Worm (Caenorhabditis elegans): Measurements from ENCODE around the gene K01A2.4.

Gene K01A2.4

ce11 chrII:323048-323776 is 16.0 kb downstream of the K01A2.4 start, which contains the start of gene K01A2.10:
Gene K01A2.10 (minus strand): TSS chrII:323098.
- TF ChIP-seq lsy-2 (tag; optimal IDR thresholded peaks at IDR 0.05) (peak in 1 of 2 experiments; percentile 59), nhr-129 (tag; optimal IDR thresholded peaks at IDR 0.05) (peak; percentile 88), mdl-1 (tag; optimal IDR thresholded peaks at IDR 0.05) (no peak), elt-3 (tag; optimal IDR thresholded peaks at IDR 0.05) (no peak), crh-2 (tag; optimal IDR thresholded peaks at IDR 0.05) (peak; percentile 46), nhr-77 (tag; optimal IDR thresholded peaks at IDR 0.05) (no peak), nhr-23 (tag; optimal IDR thresholded peaks at IDR 0.05) (no peak), ceh-16 (tag; optimal IDR thresholded peaks at IDR 0.05) (no peak), alr-1 (tag; optimal IDR thresholded peaks at IDR 0.05) (no peak), Y55F3AM.14 (GFP tag; optimal IDR thresholded peaks at IDR 0.05) (no peak), nhr-10 (tag; optimal IDR thresholded peaks at IDR 0.05) (no peak), nhr-12 (tag; optimal IDR thresholded peaks at IDR 0.05) (no peak), nhr-21 (tag; optimal IDR thresholded peaks at IDR 0.05) (no peak), lin-11 (tag; optimal IDR thresholded peaks at IDR 0.05) (peak; percentile 29), nhr-25 (tag; optimal IDR thresholded peaks at IDR 0.05) (peak; percentile 26), elt-1 (tag; optimal IDR thresholded peaks at IDR 0.05) (no peak), nhr-11 (tag; optimal IDR thresholded peaks at IDR 0.05) (no peak), unc-55 (GFP tag; optimal IDR thresholded peaks at IDR 0.05) (peak; percentile 94), mbf-1 (tag; optimal IDR thresholded peaks at IDR 0.05) (no peak), peb-1 (tag; optimal IDR thresholded peaks at IDR 0.05) (no peak), ztf-4 (tag; optimal IDR thresholded peaks at IDR 0.05) (peak; percentile 14), zag-1 (tag; optimal IDR thresholded peaks at IDR 0.05) (peak; percentile 73), sma-9 (GFP tag; optimal IDR thresholded peaks at IDR 0.05) (peak; percentile 38), sma-9 (tag; optimal IDR thresholded peaks at IDR 0.05) (no peak), lin-13 (GFP tag; optimal IDR thresholded peaks at IDR 0.05) (peak; percentile 30), skn-1 (tag; optimal IDR thresholded peaks at IDR 0.05) (no peak), ZK546.5 (tag; optimal IDR thresholded peaks at IDR 0.05) (no peak), fos-1 (tag; optimal IDR thresholded peaks at IDR 0.05) (peak; percentile 42), ceh-82 (tag; optimal IDR thresholded peaks at IDR 0.05) (no peak), mab-5 (tag; optimal IDR thresholded peaks at IDR 0.05) (peak; percentile 36), sma-3 (GFP tag; optimal IDR thresholded peaks at IDR 0.05) (no peak), nhr-237 (tag; optimal IDR thresholded peaks at IDR 0.05) (no peak), nhr-6 (tag; optimal IDR thresholded peaks at IDR 0.05) (peak; percentile 26), ztf-11 (tag; optimal IDR thresholded peaks at IDR 0.05) (no peak), dmd-4 (tag; optimal IDR thresholded peaks at IDR 0.05) (no peak), egl-27 (tag; optimal IDR thresholded peaks at IDR 0.05) (peak; percentile 68), blmp-1 (tag; optimal IDR thresholded peaks at IDR 0.05; ENCODE audit: insufficient read depth) (no peak), snpc-4 (tag; optimal IDR thresholded peaks at IDR 0.05) (no peak), ztf-1 (GFP tag; conservative IDR thresholded peaks at IDR 0.05) (no peak), unc-39 (tag; optimal IDR thresholded peaks at IDR 0.05) (no peak), ama-1 (optimal IDR thresholded peaks at IDR 0.05) (no peak), R02D3.7 (tag; optimal IDR thresholded peaks at IDR 0.05) (no peak), gmeb-1 (tag; optimal IDR thresholded peaks at IDR 0.05) (no peak), aly-2 (tag; optimal IDR thresholded peaks at IDR 0.05) (no peak), lin-39 (tag; optimal IDR thresholded peaks at IDR 0.05) (no peak), C34F6.9 (tag; optimal IDR thresholded peaks at IDR 0.05) (peak; percentile 78), F13H6.1 (tag; optimal IDR thresholded peaks at IDR 0.05) (peak; percentile 32), unc-62 (GFP tag; optimal IDR thresholded peaks at IDR 0.05) (no peak), sem-4 (tag; optimal IDR thresholded peaks at IDR 0.05) (peak; percentile 68)

Measured in whole organism, L2 larva.